Fruit fly (Drosophila melanogaster): ENCODE data around the gene CG5013.

DNA sequence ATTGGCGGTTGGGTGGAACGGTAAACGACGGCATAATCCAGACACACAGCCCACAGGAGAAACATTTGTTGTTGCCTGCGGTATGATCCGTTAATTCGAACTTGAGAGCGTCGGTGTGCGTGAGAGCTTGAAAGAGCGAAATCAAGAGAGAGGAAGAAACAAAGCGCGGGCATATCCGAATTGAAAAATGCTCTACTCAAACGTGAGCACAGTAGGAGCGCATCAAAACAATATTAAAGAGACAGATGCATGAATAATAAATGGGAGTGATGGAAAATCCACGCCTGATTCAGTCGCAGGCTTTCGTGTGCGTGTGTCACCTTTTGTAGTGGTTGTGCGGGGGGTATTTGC lies 1.8 kb downstream of the CG5013 start:
- 0 out of 2 replicates have a peak, but pooled peaks have one; percentile 47 for TF ChIP-seq Ets98B (GFP tag; IDR thresholded peaks at IDR 0.05)
- no peak for TF ChIP-seq rn (GFP tag; IDR thresholded peaks at IDR 0.05)
- no peak for TF ChIP-seq D1 (tag; optimal IDR thresholded peaks at IDR 0.05)
- no peak for TF ChIP-seq CG8159 (tag; optimal IDR thresholded peaks at IDR 0.05)
- TF ChIP-seq gl (tag; optimal IDR thresholded peaks at IDR 0.05) = peak; percentile 23
- TF ChIP-seq Pif1A (GFP tag; optimal IDR thresholded peaks at IDR 0.05) = no peak

Data from whole organism, pupa.